Fruit fly (Drosophila melanogaster) whole organism, prepupa: ENCODE results near the gene X11Lbeta.

Experiments
- CG10631 ChIP-seq: fragments of 200-800 bp; sonication (Bioruptor generic); optimal IDR thresholded peaks from 2 replicates; lab custom pipeline; 2016; ENCODE audit warnings: missing biosample characterization, missing genetic modification characterization
- CG11762 ChIP-seq: fragments of 200-800 bp; sonication (Bioruptor generic); optimal IDR thresholded peaks from 3 replicates; lab custom pipeline; 2016; ENCODE audit warnings: missing biosample characterization, missing genetic modification characterization; ENCODE audit not compliant: insufficient read depth
- CG11902 ChIP-seq: fragments of 200-800 bp; sonication (Bioruptor generic); optimal IDR thresholded peaks from 3 replicates; lab custom pipeline; 2016; ENCODE audit warnings: missing biosample characterization, missing genetic modification characterization
- CG15336 ChIP-seq: fragments of 200-800 bp; sonication (Bioruptor generic); IDR thresholded peaks from 2 replicates; pipeline ENCODE4 v1.3.6; 2022; ENCODE audit warnings: missing biosample characterization, missing genetic modification characterization
- CG1621 ChIP-seq: fragments of 200-800 bp; sonication (Bioruptor generic); optimal IDR thresholded peaks from 3 replicates; lab custom pipeline; 2018; ENCODE audit warnings: missing biosample characterization, mild to moderate bottlenecking, missing genetic modification characterization
- CG3032 ChIP-seq: fragments of 200-800 bp; optimal IDR thresholded peaks from 2 replicates; lab custom pipeline; 2019; ENCODE audit warnings: missing biosample characterization, mild to moderate bottlenecking, missing genetic modification characterization, moderate library complexity
- CG34406 ChIP-seq: fragments of 200-800 bp; sonication (Bioruptor generic); optimal IDR thresholded peaks from 3 replicates; lab custom pipeline; 2016; ENCODE audit warnings: missing biosample characterization, missing genetic modification characterization
- CG3919 ChIP-seq: fragments of 200-800 bp; sonication (Bioruptor generic); optimal IDR thresholded peaks from 3 replicates; lab custom pipeline; 2016; ENCODE audit warnings: missing biosample characterization, missing genetic modification characterization
- CG6163 ChIP-seq: fragments of 200-800 bp; sonication (Bioruptor generic); IDR thresholded peaks from 3 replicates; pipeline ENCODE4 v1.3.6; 2022; ENCODE audit warnings: missing biosample characterization, missing genetic modification characterization
- CG6276 ChIP-seq: fragments of 200-800 bp; sonication (Bioruptor generic); optimal IDR thresholded peaks from 2 replicates; lab custom pipeline; 2017; ENCODE audit warnings: missing biosample characterization, mild to moderate bottlenecking, missing genetic modification characterization
- CG6808 ChIP-seq: fragments of 200-800 bp; sonication (Bioruptor generic); optimal IDR thresholded peaks from 3 replicates; lab custom pipeline; 2017; ENCODE audit warnings: missing biosample characterization, missing genetic modification characterization, mild to moderate bottlenecking, moderate library complexity, missing genetic modification reagents
- CG7368 ChIP-seq: fragments of 200-800 bp; sonication (Bioruptor generic); optimal IDR thresholded peaks from 3 replicates; lab custom pipeline; 2016; ENCODE audit warnings: missing biosample characterization, missing genetic modification characterization
- CG8119 ChIP-seq: fragments of 200-800 bp; sonication (Bioruptor generic); IDR thresholded peaks from 3 replicates; pipeline ENCODE4 v1.3.6; 2022; ENCODE audit warnings: missing biosample characterization, missing genetic modification characterization
- CG8632 ChIP-seq: fragments of 200-800 bp; sonication (Bioruptor generic); optimal IDR thresholded peaks from 3 replicates; lab custom pipeline; 2016; ENCODE audit warnings: missing biosample characterization, missing genetic modification characterization
- CG9139 ChIP-seq: fragments of 200-800 bp; sonication (Bioruptor generic); optimal IDR thresholded peaks from 3 replicates; lab custom pipeline; 2017; ENCODE audit warnings: missing biosample characterization, mild to moderate bottlenecking, missing genetic modification characterization
- Eip75B ChIP-seq: fragments of 200-800 bp; sonication (Bioruptor generic); optimal IDR thresholded peaks from 3 replicates; lab custom pipeline; 2016; ENCODE audit warnings: missing biosample characterization, missing genetic modification characterization
- Eip78C ChIP-seq: fragments of 200-800 bp; sonication (Bioruptor generic); peaks from one replicate; lab custom pipeline; 2016; ENCODE audit warnings: missing biosample characterization, missing genetic modification characterization
- Eip93F ChIP-seq: fragments of 200-800 bp; sonication (Bioruptor generic); optimal IDR thresholded peaks from 2 replicates; lab custom pipeline; 2016; ENCODE audit warnings: missing biosample characterization, mild to moderate bottlenecking, missing genetic modification characterization
- Ets96B ChIP-seq: fragments of 200-800 bp; optimal IDR thresholded peaks from 2 replicates; lab custom pipeline; 2019; ENCODE audit warnings: missing biosample characterization, mild to moderate bottlenecking, missing genetic modification characterization, moderate library complexity
- Hr4 ChIP-seq: fragments of 200-800 bp; sonication (Bioruptor generic); optimal IDR thresholded peaks from 3 replicates; lab custom pipeline; 2016; ENCODE audit warnings: missing biosample characterization, missing genetic modification characterization
- Lpt ChIP-seq: fragments of 200-800 bp; sonication (Bioruptor generic); optimal IDR thresholded peaks from 3 replicates; lab custom pipeline; 2016; ENCODE audit warnings: missing biosample characterization, missing genetic modification characterization
- OdsH ChIP-seq: fragments of 200-800 bp; sonication (Bioruptor generic); optimal IDR thresholded peaks from 3 replicates; lab custom pipeline; 2016; ENCODE audit warnings: missing biosample characterization, missing genetic modification characterization
- achi ChIP-seq: fragments of 200-800 bp; sonication (Bioruptor generic); optimal IDR thresholded peaks from 3 replicates; lab custom pipeline; 2016; ENCODE audit warnings: missing biosample characterization, missing genetic modification characterization
- acj6 ChIP-seq: fragments of 200-800 bp; sonication (Bioruptor generic); optimal IDR thresholded peaks from 3 replicates; lab custom pipeline; 2016; ENCODE audit warnings: missing biosample characterization, missing genetic modification characterization
- dsx ChIP-seq: fragments of 200-800 bp; optimal IDR thresholded peaks from 3 replicates; lab custom pipeline; 2019; ENCODE audit warnings: missing biosample characterization, mild to moderate bottlenecking, missing genetic modification characterization, moderate library complexity; ENCODE audit not compliant: poor library complexity, severe bottlenecking
- fd85E ChIP-seq: fragments of 200-800 bp; sonication (Bioruptor generic); optimal IDR thresholded peaks from 3 replicates; lab custom pipeline; 2016; ENCODE audit warnings: missing biosample characterization, missing genetic modification characterization
- lz ChIP-seq: fragments of 200-800 bp; sonication (Bioruptor generic); optimal IDR thresholded peaks from 3 replicates; lab custom pipeline; 2016; ENCODE audit warnings: missing biosample characterization, missing genetic modification characterization
- net ChIP-seq: fragments of 200-800 bp; sonication (Bioruptor generic); optimal IDR thresholded peaks from 3 replicates; lab custom pipeline; 2016; ENCODE audit warnings: missing biosample characterization, missing genetic modification characterization
- spab ChIP-seq: fragments of 200-800 bp; sonication (Bioruptor generic); optimal IDR thresholded peaks from 2 replicates; lab custom pipeline; 2017; ENCODE audit warnings: missing biosample characterization, mild to moderate bottlenecking, missing genetic modification characterization, missing genetic modification reagents
- ss ChIP-seq, 2 experiments: fragments of 200-800 bp; sonication (Bioruptor generic); optimal IDR thresholded peaks; 2 replicates in 1 of 2; 3 replicates in 1 of 2; lab custom pipeline; 2017 to 2018; ENCODE audit warnings: mild to moderate bottlenecking in 2 of 2, missing biosample characterization in 2 of 2, missing genetic modification characterization in 2 of 2, moderate library complexity in 1 of 2
- svp ChIP-seq: fragments of 200-800 bp; sonication (Bioruptor generic); peaks from one replicate; lab custom pipeline; 2016; ENCODE audit warnings: missing biosample characterization, missing genetic modification characterization
- topi ChIP-seq: fragments of 200-800 bp; sonication (Bioruptor generic); optimal IDR thresholded peaks from 3 replicates; lab custom pipeline; 2016; ENCODE audit warnings: missing biosample characterization, missing genetic modification characterization

X11Lbeta gene

DNA sequence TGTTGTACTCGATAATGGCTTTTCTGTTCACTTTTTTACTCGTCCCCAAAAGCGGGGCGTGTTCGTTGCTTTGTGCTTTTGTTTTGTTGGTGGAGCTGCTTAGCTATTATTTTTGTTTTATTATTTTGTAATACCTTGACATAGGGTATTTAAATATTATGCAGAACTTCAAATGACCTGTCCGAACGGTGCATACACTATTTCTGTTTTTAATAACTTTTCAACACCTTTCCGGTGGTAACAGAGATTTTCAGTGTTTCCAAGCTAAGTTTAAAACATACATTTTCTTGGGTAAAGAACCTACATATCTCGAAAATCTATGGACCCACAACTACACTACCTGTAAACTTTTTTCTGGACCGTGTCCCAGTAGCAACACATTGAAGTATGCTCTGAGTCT, 40.1 kb upstream of the X11Lbeta start (continued):
- TF ChIP-seq net (peak; percentile 71), CG6163 (GFP tag; lab: Robert Waterston, UW) (peak; percentile 82), CG8119 (GFP tag; lab: Robert Waterston, UW) (peak; percentile 77), CG3919 (GFP tag; lab: Kevin White, UChicago) (peak; percentile 73), CG34406 (GFP tag; lab: Kevin White, UChicago) (peak; percentile 34), OdsH (no peak), CG11902 (GFP tag; lab: Kevin White, UChicago) (peak; percentile 45), ss (GFP tag; optimal IDR thresholded peaks at IDR 0.05; lab: Kevin White, UChicago) (peak; percentile 58 to 71), CG1621 (tag; lab: Kevin White, UChicago) (peak; percentile 45), spab (no peak), fd85E (GFP tag; lab: Kevin White, UChicago) (no peak), Ets96B (tag; lab: Kevin White, UChicago) (peak; percentile 61), acj6 (GFP tag; lab: Kevin White, UChicago) (peak; percentile 76), Eip75B (GFP tag; lab: Kevin White, UChicago) (no peak), CG10631 (GFP tag; lab: Kevin White, UChicago) (peak; percentile 67), Hr4 (GFP tag; lab: Kevin White, UChicago) (peak; percentile 79), achi (peak; percentile 65)

DNA sequence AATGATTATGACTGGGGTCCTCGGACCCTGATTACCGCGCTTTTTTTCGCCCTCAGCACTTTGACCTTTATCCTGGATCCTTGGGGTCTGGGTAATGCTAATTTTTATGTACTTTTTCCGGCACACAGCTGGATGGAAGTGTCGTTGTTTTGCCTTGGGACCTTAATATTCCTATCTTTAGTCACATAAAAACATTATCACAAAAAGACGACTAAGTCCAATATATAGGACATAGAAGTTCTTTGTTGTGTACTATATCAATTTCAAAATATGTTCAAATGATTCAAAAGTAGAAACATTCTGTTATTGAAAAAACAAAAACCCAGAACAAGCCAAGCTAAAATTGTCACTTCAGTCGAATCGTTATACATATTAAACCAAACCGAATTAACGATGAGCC, 38.7 kb upstream of the X11Lbeta start, which contains the start of gene Rab9D:
Gene Rab9D, plus strand, starts transcription at position 301 of the 400 bp plus-strand sequence.
- no peak for TF ChIP-seq topi (GFP tag; lab: Kevin White, UChicago)
- no peak for TF ChIP-seq Hr4 (GFP tag; lab: Kevin White, UChicago)
- TF ChIP-seq CG8632 (GFP tag; lab: Kevin White, UChicago): no peak
- TF ChIP-seq ss (GFP tag; optimal IDR thresholded peaks at IDR 0.05; lab: Kevin White, UChicago): no peak
- TF ChIP-seq CG6808 (GFP tag; lab: Kevin White, UChicago): no peak
- no peak for TF ChIP-seq CG10631 (GFP tag; lab: Kevin White, UChicago)
- no peak for TF ChIP-seq CG9139 (GFP tag; lab: Kevin White, UChicago)
- no peak for TF ChIP-seq CG3032 (tag; lab: Kevin White, UChicago)
- no peak for TF ChIP-seq dsx (GFP tag; lab: Kevin White, UChicago)
- TF ChIP-seq Eip78C (GFP tag; lab: Kevin White, UChicago): no peak
- TF ChIP-seq Eip93F (GFP tag; lab: Kevin White, UChicago): no peak
- no peak for TF ChIP-seq CG1621 (tag; lab: Kevin White, UChicago)
- TF ChIP-seq net: no peak
- no peak for TF ChIP-seq CG6276 (GFP tag; lab: Kevin White, UChicago)
- no peak for TF ChIP-seq Lpt (GFP tag; lab: Kevin White, UChicago)
- no peak for TF ChIP-seq lz (GFP tag; lab: Kevin White, UChicago)
- no peak for TF ChIP-seq CG34406 (GFP tag; lab: Kevin White, UChicago)
- no peak for TF ChIP-seq CG11762 (GFP tag; lab: Kevin White, UChicago)
- no peak for TF ChIP-seq CG15336 (GFP tag; lab: Robert Waterston, UW)

DNA sequence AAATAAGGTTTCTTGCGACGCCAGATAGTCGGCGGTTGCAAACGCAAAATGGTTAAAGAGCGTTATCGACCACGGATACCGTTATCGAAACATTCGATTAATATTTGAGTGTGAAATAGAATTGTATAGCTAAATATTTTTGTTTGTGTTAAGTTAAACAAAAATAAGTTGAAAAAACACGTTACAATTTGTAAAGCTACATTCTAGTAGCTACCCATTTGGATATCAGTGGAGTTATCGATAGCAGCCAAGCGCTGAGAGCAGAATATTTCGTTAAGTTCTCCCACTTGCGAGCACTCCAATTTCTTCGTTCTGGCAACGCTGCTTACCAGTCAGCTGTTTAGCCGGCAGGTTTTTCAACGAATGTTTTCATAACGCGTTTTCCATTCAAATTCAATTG, 31.7 kb upstream of the X11Lbeta start, which contains the start of the genes Hmr and CG2124:
Gene Hmr, minus strand, starts transcription at position 43 of the 400 bp plus-strand sequence.
Gene CG2124, plus strand, starts transcription at position 310 of the 400 bp plus-strand sequence.
- TF ChIP-seq topi (GFP tag; lab: Kevin White, UChicago) (no peak), CG7368 (GFP tag; lab: Kevin White, UChicago) (no peak)

DNA sequence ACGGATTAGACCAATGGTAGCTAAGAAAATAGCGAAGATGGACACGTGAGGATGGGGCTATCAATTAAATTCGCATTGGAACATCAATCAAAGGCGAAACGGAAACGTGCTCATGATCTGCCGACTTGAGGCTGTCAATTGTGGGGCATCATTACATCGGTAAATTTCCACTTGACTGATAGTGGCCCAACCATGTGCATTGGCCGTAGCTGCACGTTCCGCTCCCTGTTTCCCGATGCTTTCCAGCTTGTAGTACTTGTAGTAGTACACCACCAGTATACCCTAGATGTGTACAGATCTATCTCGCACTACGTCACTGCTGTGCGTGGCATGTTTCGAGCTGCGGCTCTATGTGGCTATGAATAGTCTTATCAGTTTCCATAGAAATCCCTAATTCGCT, 28.2 kb upstream of the X11Lbeta start:
- TF ChIP-seq svp (peak; percentile 51), net (no peak)
